Fruit fly (Drosophila melanogaster): ENCODE measurements around the gene LSm-4.

DNA sequence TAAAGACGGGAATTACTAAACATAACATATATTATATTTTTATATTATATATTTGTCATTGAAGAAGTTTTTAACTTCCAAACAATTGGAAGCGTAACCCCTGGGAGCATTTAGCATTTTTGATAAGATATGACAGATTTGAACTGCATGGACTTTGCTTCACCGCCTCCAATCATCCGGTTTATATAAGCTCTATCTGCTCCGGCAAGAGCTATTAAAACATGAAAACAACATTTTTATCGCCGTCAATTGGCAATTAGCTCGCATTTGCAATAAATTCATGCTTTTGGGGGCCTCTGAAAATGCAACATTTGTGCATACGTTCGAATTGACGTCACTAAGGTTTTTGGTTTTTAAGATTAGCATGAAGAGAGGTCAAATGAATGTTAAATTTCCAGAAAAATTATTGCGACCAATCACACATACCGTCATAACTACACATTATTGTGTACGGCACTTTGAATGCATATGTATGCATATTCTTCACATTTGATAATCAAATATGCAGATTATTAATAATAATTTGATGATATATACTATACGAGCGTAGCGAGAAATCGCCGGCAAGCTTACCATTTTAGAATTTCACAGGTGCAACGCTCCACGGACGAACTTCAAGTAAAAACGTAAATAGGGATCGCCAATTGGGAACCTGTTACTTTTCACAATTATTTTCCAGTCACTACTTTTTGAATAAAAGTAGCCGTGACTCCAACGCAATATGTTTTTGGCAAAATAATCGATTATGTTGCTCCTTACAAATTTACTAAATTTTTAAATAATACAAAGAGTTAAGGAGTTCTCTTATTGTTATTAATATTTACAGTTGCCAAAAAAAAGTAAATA is 9.1 kb downstream of the LSm-4 start, which contains the start of gene Mdh1:
- TF ChIP-seq Hr78 (GFP tag; optimal IDR thresholded peaks at IDR 0.05) (no peak), brk (GFP tag; optimal IDR thresholded peaks at IDR 0.05) (peak; percentile 52), psq (GFP tag; optimal IDR thresholded peaks at IDR 0.05) (no peak), Vsx2 (GFP tag; optimal IDR thresholded peaks at IDR 0.05; ENCODE audit: partially characterized antibody) (no peak), Hr83 (GFP tag; optimal IDR thresholded peaks at IDR 0.05; ENCODE audit: poor library complexity, severe bottlenecking) (no peak), dsf (GFP tag; optimal IDR thresholded peaks at IDR 0.05; ENCODE audit: borderline replicate concordance) (no peak), CrebA (GFP tag; optimal IDR thresholded peaks at IDR 0.05; ENCODE audit: borderline replicate concordance) (no peak), h (GFP tag; optimal IDR thresholded peaks at IDR 0.05) (no peak), Hnf4 (GFP tag; optimal IDR thresholded peaks at IDR 0.05) (peak; percentile 10), tai (GFP tag; optimal IDR thresholded peaks at IDR 0.05) (no peak), Abd-B (GFP tag; optimal IDR thresholded peaks at IDR 0.05) (no peak), pan (optimal IDR thresholded peaks at IDR 0.05) (no peak), lola (GFP tag; optimal IDR thresholded peaks at IDR 0.05) (no peak), sage (GFP tag; optimal IDR thresholded peaks at IDR 0.05) (peak; percentile 37)
